Worm (Caenorhabditis elegans) whole organism, young adult: ENCODE data around the gene algn-9.

Source experiments
- B0261.1 ChIP-seq: sonication (generic microtip); optimal IDR thresholded peaks from 2 replicates; lab custom pipeline; 2016; ENCODE audit warnings: mild to moderate bottlenecking, missing genetic modification characterization, moderate library complexity, missing compliant biosample characterization
- B0336.3 ChIP-seq: fragments of 200-800 bp; sonication (Bioruptor generic); IDR thresholded peaks from 2 replicates; pipeline ENCODE4 v1.3.6; 2022; ENCODE audit warnings: missing genetic modification characterization, missing compliant biosample characterization
- C17E4.6 ChIP-seq: fragments of 200-800 bp; sonication (Bioruptor generic); IDR thresholded peaks from 2 replicates; pipeline ENCODE4 v1.3.6; 2022; ENCODE audit warnings: missing genetic modification reagents, missing genetic modification characterization, missing compliant biosample characterization
- F33H1.4 ChIP-seq: fragments of 200-800 bp; sonication (Bioruptor generic); IDR thresholded peaks from 2 replicates; pipeline ENCODE4 v1.3.6; 2022; ENCODE audit warnings: missing genetic modification reagents, missing genetic modification characterization, missing compliant biosample characterization
- T26A5.8 ChIP-seq: sonication (generic microtip); optimal IDR thresholded peaks from 2 replicates; lab custom pipeline; 2016; ENCODE audit warnings: missing genetic modification characterization, missing compliant biosample characterization
- Y53F4B.3 ChIP-seq: fragments of 200-800 bp; sonication (Bioruptor generic); IDR thresholded peaks from 2 replicates; pipeline ENCODE4 v1.3.6; 2022; ENCODE audit warnings: missing genetic modification reagents, missing genetic modification characterization, missing compliant biosample characterization
- Y53G8AR.9 ChIP-seq: fragments of 200-800 bp; sonication (Bioruptor generic); conservative IDR thresholded peaks from 2 replicates; pipeline ENCODE4 v1.3.6; 2022; ENCODE audit warnings: missing genetic modification reagents, missing genetic modification characterization, missing compliant biosample characterization
- Y67H2A.10 ChIP-seq: fragments of 200-800 bp; sonication (Bioruptor generic); conservative IDR thresholded peaks from 2 replicates; pipeline ENCODE4 v1.3.6; 2022; ENCODE audit warnings: missing genetic modification reagents, missing genetic modification characterization, missing compliant biosample characterization
- ama-1 ChIP-seq, 3 experiments: fragments of 150-350 bp in 1 of 3; sonication (generic microtip) in 2 of 3; optimal IDR thresholded peaks; 2 replicates each; lab custom pipeline; 2014 to 2018; ENCODE audit warnings: missing biosample characterization in 2 of 3, missing genetic modification characterization in 2 of 3, missing genetic modification reagents in 2 of 3
- atf-7 ChIP-seq: sonication (generic microtip); optimal IDR thresholded peaks from 2 replicates; lab custom pipeline; 2017; ENCODE audit warnings: mild to moderate bottlenecking, missing genetic modification characterization, missing compliant biosample characterization
- athp-1 ChIP-seq: sonication (generic microtip); optimal IDR thresholded peaks from 2 replicates; lab custom pipeline; 2017; ENCODE audit warnings: mild to moderate bottlenecking, missing genetic modification characterization, missing compliant biosample characterization
- bed-1 ChIP-seq: fragments of 200-800 bp; sonication (Bioruptor generic); IDR thresholded peaks from 2 replicates; pipeline ENCODE4 v1.3.6; 2022; ENCODE audit warnings: missing genetic modification reagents, missing genetic modification characterization, missing compliant biosample characterization
- ccch-3 ChIP-seq: fragments of 200-800 bp; sonication (Bioruptor generic); optimal IDR thresholded peaks from 2 replicates; lab custom pipeline; 2018; ENCODE audit warnings: mild to moderate bottlenecking, missing genetic modification characterization, missing compliant biosample characterization
- ceh-100 ChIP-seq: fragments of 200-800 bp; sonication (Bioruptor generic); IDR thresholded peaks from 2 replicates; pipeline ENCODE4 v1.3.6; 2022; ENCODE audit warnings: missing genetic modification reagents, missing genetic modification characterization, missing compliant biosample characterization
- ceh-40 ChIP-seq: fragments of 200-800 bp; sonication (Bioruptor generic); IDR thresholded peaks from 2 replicates; pipeline ENCODE4 v1.3.6; 2022; ENCODE audit warnings: missing genetic modification characterization, missing compliant biosample characterization
- dpl-1 ChIP-seq: fragments of 150-350 bp; optimal IDR thresholded peaks from 2 replicates; lab custom pipeline; 2014; ENCODE audit warnings: missing biosample characterization, missing genetic modification reagents, missing genetic modification characterization
- efl-1 ChIP-seq: fragments of 150-350 bp; optimal IDR thresholded peaks from 2 replicates; lab custom pipeline; 2014; ENCODE audit warnings: missing biosample characterization, missing genetic modification reagents, missing genetic modification characterization
- gei-17 ChIP-seq: fragments of 200-800 bp; sonication (Bioruptor generic); optimal IDR thresholded peaks from 2 replicates; lab custom pipeline; 2018; ENCODE audit warnings: mild to moderate bottlenecking, missing genetic modification characterization, missing compliant biosample characterization
- hlh-12 ChIP-seq: sonication (generic microtip); optimal IDR thresholded peaks from 2 replicates; lab custom pipeline; 2016; ENCODE audit warnings: missing genetic modification characterization, missing compliant biosample characterization
- hlh-26 ChIP-seq: fragments of 200-800 bp; sonication (Bioruptor generic); conservative IDR thresholded peaks from 2 replicates; pipeline ENCODE4 v1.3.6; 2022; ENCODE audit warnings: missing genetic modification reagents, missing genetic modification characterization, missing compliant biosample characterization
- hsf-1 ChIP-seq: fragments of 200-800 bp; sonication (Bioruptor generic); IDR thresholded peaks from 2 replicates; pipeline ENCODE4 v1.3.6; 2022; ENCODE audit warnings: missing genetic modification reagents, missing genetic modification characterization, missing compliant biosample characterization
- let-526 ChIP-seq: fragments of 200-800 bp; sonication (Bioruptor generic); IDR thresholded peaks from 2 replicates; pipeline ENCODE4 v1.3.6; 2022; ENCODE audit warnings: missing genetic modification reagents, missing genetic modification characterization, missing compliant biosample characterization
- lin-26 ChIP-seq: fragments of 200-800 bp; sonication (Bioruptor generic); IDR thresholded peaks from 2 replicates; pipeline ENCODE4 v1.3.6; 2022; ENCODE audit warnings: missing genetic modification reagents, missing genetic modification characterization, missing compliant biosample characterization
- lin-35 ChIP-seq, 3 experiments: fragments of 150-350 bp in 2 of 3; sonication (generic microtip) in 1 of 3; optimal IDR thresholded peaks; 2 replicates each; lab custom pipeline; 2014 to 2018; ENCODE audit warnings: missing biosample characterization in 3 of 3, missing genetic modification characterization in 3 of 3, missing genetic modification reagents in 3 of 3
- madf-10 ChIP-seq: sonication (generic microtip); optimal IDR thresholded peaks from 2 replicates; lab custom pipeline; 2016; ENCODE audit warnings: mild to moderate bottlenecking, missing genetic modification characterization, missing compliant biosample characterization
- madf-6 ChIP-seq: fragments of 200-800 bp; sonication (Bioruptor generic); IDR thresholded peaks from 2 replicates; pipeline ENCODE4 v1.3.6; 2022; ENCODE audit warnings: missing genetic modification reagents, missing genetic modification characterization, missing compliant biosample characterization
- madf-8 ChIP-seq: fragments of 200-800 bp; sonication (Bioruptor generic); conservative IDR thresholded peaks from 2 replicates; pipeline ENCODE4 v1.3.6; 2022; ENCODE audit warnings: missing genetic modification reagents, missing genetic modification characterization, missing compliant biosample characterization
- nfya-1 ChIP-seq: sonication (generic microtip); optimal IDR thresholded peaks from 2 replicates; lab custom pipeline; 2017; ENCODE audit warnings: antibody characterized with exemption, missing compliant biosample characterization, missing genetic modification characterization, borderline replicate concordance; ENCODE audit not compliant: insufficient read depth
- pbrm-1 ChIP-seq: fragments of 200-800 bp; sonication (Bioruptor generic); IDR thresholded peaks from 2 replicates; pipeline ENCODE4 v1.3.6; 2022; ENCODE audit warnings: missing genetic modification reagents, missing genetic modification characterization, missing compliant biosample characterization
- rcor-1 ChIP-seq: fragments of 200-800 bp; sonication (Bioruptor generic); IDR thresholded peaks from 2 replicates; pipeline ENCODE4 v1.3.6; 2022; ENCODE audit warnings: missing genetic modification reagents, missing genetic modification characterization, missing compliant biosample characterization
- rpc-1 ChIP-seq, 2 experiments: fragments of 150-350 bp in 1 of 2; sonication (generic microtip) in 1 of 2; optimal IDR thresholded peaks; 2 replicates each; lab custom pipeline; 2014 to 2018; ENCODE audit warnings: missing biosample characterization in 1 of 2, missing genetic modification characterization in 1 of 2, missing genetic modification reagents in 1 of 2, missing genotype in 1 of 2
- snpc-3.4 ChIP-seq: sonication (generic microtip); optimal IDR thresholded peaks from 2 replicates; lab custom pipeline; 2017; ENCODE audit warnings: missing genetic modification characterization, mild to moderate bottlenecking, missing compliant biosample characterization, antibody characterized with exemption, moderate library complexity, missing genotype, missing genetic modification reagents
- snpc-4 ChIP-seq, 5 experiments: fragments of 150-350 bp in 1 of 5; sonication (generic microtip) in 4 of 5; optimal IDR thresholded peaks; 2 replicates each; lab custom pipeline; 2014 to 2018; ENCODE audit warnings: missing genetic modification characterization in 5 of 5, missing biosample characterization in 3 of 5, antibody characterized with exemption in 2 of 5, mild to moderate bottlenecking in 2 of 5, missing compliant biosample characterization in 2 of 5, missing genotype in 2 of 5, moderate library complexity in 2 of 5, missing genetic modification reagents in 1 of 5
- tbp1 ChIP-seq: fragments of 200-800 bp; sonication (Bioruptor generic); optimal IDR thresholded peaks from 2 replicates; lab custom pipeline; 2018; ENCODE audit warnings: mild to moderate bottlenecking, missing genetic modification characterization, missing compliant biosample characterization
- tbx-9 ChIP-seq: sonication (generic microtip); optimal IDR thresholded peaks from 2 replicates; lab custom pipeline; 2016; ENCODE audit warnings: borderline replicate concordance, missing genetic modification characterization, inconsistent platforms, missing compliant biosample characterization
- tlf-1 ChIP-seq: fragments of 200-800 bp; sonication (Bioruptor generic); optimal IDR thresholded peaks from 2 replicates; lab custom pipeline; 2018; ENCODE audit warnings: mild to moderate bottlenecking, missing genetic modification characterization, missing compliant biosample characterization
- unc-130 ChIP-seq: sonication (generic microtip); optimal IDR thresholded peaks from 2 replicates; lab custom pipeline; 2016; ENCODE audit warnings: missing genetic modification reagents, missing genetic modification characterization, missing compliant biosample characterization
- zfh-2 ChIP-seq: fragments of 200-800 bp; sonication (Bioruptor generic); conservative IDR thresholded peaks from 2 replicates; pipeline ENCODE4 v1.3.6; 2022; ENCODE audit warnings: missing genetic modification reagents, missing genetic modification characterization, missing compliant biosample characterization
- zim-3 ChIP-seq: sonication (generic microtip); optimal IDR thresholded peaks from 2 replicates; lab custom pipeline; 2017; ENCODE audit warnings: mild to moderate bottlenecking, missing genetic modification characterization, moderate library complexity, missing compliant biosample characterization
- ztf-22 ChIP-seq: fragments of 200-800 bp; sonication (Bioruptor generic); optimal IDR thresholded peaks from 2 replicates; lab custom pipeline; 2018; ENCODE audit warnings: mild to moderate bottlenecking, missing genetic modification characterization, moderate library complexity, missing compliant biosample characterization
- ztf-25 ChIP-seq: fragments of 200-800 bp; sonication (Bioruptor generic); IDR thresholded peaks from 2 replicates; pipeline ENCODE4 v1.3.6; 2022; ENCODE audit warnings: missing genetic modification reagents, missing genetic modification characterization, missing compliant biosample characterization
- ztf-26 ChIP-seq: sonication (generic microtip); optimal IDR thresholded peaks from 2 replicates; lab custom pipeline; 2017; ENCODE audit warnings: missing genetic modification characterization, missing compliant biosample characterization
- ztf-6 ChIP-seq: fragments of 200-800 bp; sonication (Bioruptor generic); IDR thresholded peaks from 2 replicates; pipeline ENCODE4 v1.3.6; 2022; ENCODE audit warnings: missing genetic modification reagents, missing genetic modification characterization, missing compliant biosample characterization

Gene algn-9

ce11 chrII:10545213-10545612 is 38.9 kb upstream of the algn-9 start (continued):
- TF ChIP-seq snpc-4 (GFP tag; optimal IDR thresholded peaks at IDR 0.05; lab: Kevin White, UChicago) (peak; percentile 42), snpc-4 (tag; optimal IDR thresholded peaks at IDR 0.05; lab: Kevin White, UChicago) (peak in 1 of 4 experiments; percentile 37), F33H1.4 (0 out of 2 replicates have a peak, but pooled peaks have one; percentile 7), Y53G8AR.9 (peak; percentile 30; the same call in 1 of the 2 replicates), tbp1 (GFP tag; lab: Kevin White, UChicago) (peak; percentile 87), Y67H2A.10 (GFP tag; lab: Robert Waterston, UW) (no peak), madf-6 (GFP tag; lab: Robert Waterston, UW) (0 out of 2 replicates have a peak, but pooled peaks have one; percentile 13), rpc-1 (optimal IDR thresholded peaks at IDR 0.05; lab: Kevin White, UChicago) (peak; percentile 50), rpc-1 (tag; optimal IDR thresholded peaks at IDR 0.05; lab: Kevin White, UChicago) (peak; percentile 78), let-526 (GFP tag; lab: Robert Waterston, UW) (no peak), ztf-6 (GFP tag; lab: Robert Waterston, UW) (0 out of 2 replicates have a peak, but pooled peaks have one; percentile 48), ztf-25 (no peak), madf-8 (no peak; the same call in 1 of the 2 replicates), ama-1 (optimal IDR thresholded peaks at IDR 0.05; lab: Kevin White, UChicago) (peak; percentile 93), ama-1 (GFP tag; optimal IDR thresholded peaks at IDR 0.05; lab: Kevin White, UChicago) (no peak)

ce11 chrII:10545924-10546783 is 38.0 kb upstream of the algn-9 start:
- TF ChIP-seq ccch-3 (GFP tag; lab: Kevin White, UChicago) (no peak), bed-1 (GFP tag; lab: Robert Waterston, UW) (no peak), unc-130 (no peak), madf-10 (no peak), dpl-1 (GFP tag; lab: Kevin White, UChicago) (no peak), rcor-1 (no peak; the same call in 1 of the 2 replicates), zfh-2 (GFP tag; lab: Robert Waterston, UW) (peak; percentile 52), tbx-9 (tag; lab: Kevin White, UChicago) (no peak), ztf-6 (GFP tag; lab: Robert Waterston, UW) (no peak), gei-17 (GFP tag; lab: Kevin White, UChicago) (no peak), lin-35 (GFP tag; optimal IDR thresholded peaks at IDR 0.05; lab: Kevin White, UChicago) (peak in 1 of 3 experiments; percentile 20), efl-1 (GFP tag; lab: Kevin White, UChicago) (no peak), ceh-100 (GFP tag; lab: Robert Waterston, UW) (0 out of 2 replicates have a peak, but pooled peaks have one; percentile 8), ztf-26 (no peak), C17E4.6 (GFP tag; lab: Robert Waterston, UW) (no peak), ceh-40 (no peak), hsf-1 (peak; percentile 85), F33H1.4 (no peak), tbp1 (GFP tag; lab: Kevin White, UChicago) (no peak), ztf-25 (no peak), nfya-1 (no peak), pbrm-1 (GFP tag; lab: Robert Waterston, UW) (peak; percentile 59; the same call in 1 of the 2 replicates), hlh-26 (GFP tag; lab: Robert Waterston, UW) (no peak), snpc-4 (GFP tag; optimal IDR thresholded peaks at IDR 0.05; lab: Kevin White, UChicago) (no peak), snpc-4 (tag; optimal IDR thresholded peaks at IDR 0.05; lab: Kevin White, UChicago) (no peak), ztf-22 (GFP tag; lab: Kevin White, UChicago) (no peak), snpc-3.4 (no peak), athp-1 (no peak), hlh-12 (tag; lab: Kevin White, UChicago) (no peak), zim-3 (tag; lab: Kevin White, UChicago) (no peak), tlf-1 (GFP tag; lab: Kevin White, UChicago) (peak; percentile 39), Y53F4B.3 (no peak), B0261.1 (no peak), T26A5.8 (tag; lab: Kevin White, UChicago) (no peak), atf-7 (peak; percentile 42), lin-26 (peak; percentile 82), B0336.3 (GFP tag; lab: Robert Waterston, UW) (peak; percentile 3; the same call in 1 of the 2 replicates)
